Fruit fly (Drosophila melanogaster) ovary, adult (tissue): ENCODE results near the gene CG11694.

ENCODE experiments used
- CG17801 ChIP-seq: fragments of 200-800 bp; optimal IDR thresholded peaks from 2 replicates; lab custom pipeline; 2019; ENCODE audit warnings: missing biosample characterization, mild to moderate bottlenecking, missing genetic modification characterization, moderate library complexity; ENCODE audit not compliant: partially characterized antibody

Gene CG11694

dm6 chr3R:8287697-8288096 lies 24.2 kb downstream of the CG11694 start, which contains the start of gene Nazo:
TSS of gene Nazo (plus strand) at chr3R:8287876.
- TF ChIP-seq CG17801 (GFP tag; lab: Kevin White, UChicago) = no peak

dm6 chr3R:8285727-8286344 lies 26.1 kb downstream of the CG11694 start:
- TF ChIP-seq CG17801 (GFP tag; lab: Kevin White, UChicago) = no peak

dm6 chr3R:8284234-8284633 lies 27.7 kb downstream of the CG11694 start:
- TF ChIP-seq CG17801 (GFP tag; lab: Kevin White, UChicago) = no peak

dm6 chr3R:8282727-8283126 lies 29.2 kb downstream of the CG11694 start:
- no peak for TF ChIP-seq CG17801 (GFP tag; lab: Kevin White, UChicago)

- no peak for TF ChIP-seq CG17801 (GFP tag; lab: Kevin White, UChicago)
These were observed 32.0 kb downstream of the CG11694 start for dm6 chr3R:8279970-8280369.

dm6 chr3R:8277494-8278293 lies 34.2 kb downstream of the CG11694 start, which contains the start of gene ato:
TSS of gene ato (plus strand) at chr3R:8278052.
- TF ChIP-seq CG17801 (GFP tag; lab: Kevin White, UChicago) = no peak

dm6 chr3R:8275031-8275430 lies 36.9 kb downstream of the CG11694 start:
- no peak for TF ChIP-seq CG17801 (GFP tag; lab: Kevin White, UChicago)

dm6 chr3R:8272573-8273165 lies 39.3 kb downstream of the CG11694 start:
- TF ChIP-seq CG17801 (GFP tag; lab: Kevin White, UChicago) = no peak

dm6 chr3R:8269740-8270139 lies 42.2 kb downstream of the CG11694 start, which contains the start of gene CG9630:
TSS of gene CG9630 (minus strand) at chr3R:8269896.
- peak; percentile 2 for TF ChIP-seq CG17801 (GFP tag; lab: Kevin White, UChicago)

- TF ChIP-seq CG17801 (GFP tag; lab: Kevin White, UChicago) = peak; percentile 73
These were observed 47.4 kb downstream of the CG11694 start, which contains the start of the genes RPA1 and Mcm2 for dm6 chr3R:8264302-8265080. TSS of gene RPA1 (minus strand) at chr3R:8264451. TSS of gene Mcm2 (plus strand) at chr3R:8264970.

dm6 chr3R:8261634-8262033 lies 50.3 kb downstream of the CG11694 start:
- TF ChIP-seq CG17801 (GFP tag; lab: Kevin White, UChicago) = peak; percentile 9
